Fruit fly (Drosophila melanogaster): ENCODE data around the gene CG15020.

CG15020 gene

DNA sequence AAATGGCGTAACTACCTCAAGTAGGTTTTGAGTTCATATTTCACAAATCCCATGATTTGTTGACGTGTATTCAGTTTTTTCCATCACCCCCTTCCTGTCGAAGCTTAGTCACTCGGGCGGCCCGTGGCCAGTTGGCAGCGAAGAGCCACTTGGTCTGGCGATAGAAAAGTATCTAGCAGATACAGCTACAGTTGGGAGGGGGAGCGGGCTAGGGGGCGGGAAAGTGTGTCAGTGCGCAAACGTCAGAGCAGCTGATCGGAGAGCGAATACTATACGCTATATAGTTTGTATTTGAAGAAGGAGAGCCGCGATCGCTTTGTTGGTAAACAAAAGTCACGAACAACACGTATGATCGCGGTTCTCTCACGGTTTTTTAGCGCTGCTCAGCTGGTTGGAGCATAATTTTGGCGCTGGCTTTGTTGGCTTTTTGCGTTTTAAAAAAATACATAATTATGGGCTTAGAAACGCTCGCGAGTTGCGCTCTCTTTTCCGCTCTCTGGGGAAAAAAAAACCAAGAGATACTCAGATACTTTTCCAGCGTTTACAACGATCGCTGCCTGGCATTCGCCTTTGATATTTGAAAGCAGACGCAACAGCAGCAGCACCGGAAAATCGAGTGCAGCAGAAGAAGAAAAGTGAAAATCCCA is 7.5 kb upstream of the CG15020 start (continued):
- TF ChIP-seq jumu (GFP tag; optimal IDR thresholded peaks at IDR 0.05): no peak
- TF ChIP-seq CG9817 (tag; optimal IDR thresholded peaks at IDR 0.05): peak; percentile 32
- TF ChIP-seq CG10543 (GFP tag; optimal IDR thresholded peaks at IDR 0.05): peak; percentile 98
- no peak for TF ChIP-seq Hand (GFP tag; optimal IDR thresholded peaks at IDR 0.05)
- TF ChIP-seq dpn (GFP tag; optimal IDR thresholded peaks at IDR 0.05): no peak
- no peak for TF ChIP-seq trem (tag; optimal IDR thresholded peaks at IDR 0.05)
- no peak for TF ChIP-seq Ravus (GFP tag; IDR thresholded peaks at IDR 0.05)
- peak; percentile 41 for TF ChIP-seq exex (tag; optimal IDR thresholded peaks at IDR 0.05)
- peak; percentile 51; the same call in 1 of the 3 replicates for TF ChIP-seq Dbx (GFP tag; IDR thresholded peaks at IDR 0.05)
- no peak for TF ChIP-seq CG4820 (GFP tag; optimal IDR thresholded peaks at IDR 0.05)
- no peak for TF ChIP-seq HHEX (GFP tag; optimal IDR thresholded peaks at IDR 0.05)
- TF ChIP-seq caup (GFP tag; optimal IDR thresholded peaks at IDR 0.05; ENCODE audit: severe bottlenecking): no peak
- TF ChIP-seq bbx (GFP tag; IDR thresholded peaks at IDR 0.05; ENCODE audit: partially characterized antibody): no peak
- no peak for TF ChIP-seq TFAM (GFP tag; optimal IDR thresholded peaks at IDR 0.05)
- no peak for TF ChIP-seq pros (GFP tag; optimal IDR thresholded peaks at IDR 0.05)
- TF ChIP-seq lilli (GFP tag; optimal IDR thresholded peaks at IDR 0.05): no peak
- TF ChIP-seq gcm (GFP tag; optimal IDR thresholded peaks at IDR 0.05): no peak
- no peak for TF ChIP-seq CG3995 (GFP tag; optimal IDR thresholded peaks at IDR 0.05)
- TF ChIP-seq CG33557 (GFP tag; optimal IDR thresholded peaks at IDR 0.05): no peak
- TF ChIP-seq CG2889 (GFP tag; IDR thresholded peaks at IDR 0.05): no peak
- TF ChIP-seq Atf-2 (GFP tag; optimal IDR thresholded peaks at IDR 0.05): no peak
- TF ChIP-seq Scr (GFP tag; IDR thresholded peaks at IDR 0.05; ENCODE audit: partially characterized antibody): no peak
- no peak for TF ChIP-seq CG10565 (GFP tag; optimal IDR thresholded peaks at IDR 0.05)
- no peak for TF ChIP-seq Neu2 (GFP tag; optimal IDR thresholded peaks at IDR 0.05; ENCODE audit: borderline replicate concordance)
- peak; percentile 36; the same call in 1 of the 2 replicates for TF ChIP-seq Ptx1 (GFP tag; IDR thresholded peaks at IDR 0.05)
- peak; percentile 95 for TF ChIP-seq Med (GFP tag)
- no peak for TF ChIP-seq HLHmδ (GFP tag; optimal IDR thresholded peaks at IDR 0.05)
- no peak for TF ChIP-seq CG15696 (tag; optimal IDR thresholded peaks at IDR 0.05)
- no peak for TF ChIP-seq ase (GFP tag; IDR thresholded peaks at IDR 0.05)
- TF ChIP-seq CG11723 (GFP tag; optimal IDR thresholded peaks at IDR 0.05): no peak
- TF ChIP-seq CG32772 (GFP tag; IDR thresholded peaks at IDR 0.05): peak; percentile 38; the same call in 1 of the 2 replicates
- TF ChIP-seq CG2712 (tag; optimal IDR thresholded peaks at IDR 0.05): no peak
- TF ChIP-seq Max (GFP tag; optimal IDR thresholded peaks at IDR 0.05): no peak
- no peak for TF ChIP-seq ham (GFP tag; IDR thresholded peaks at IDR 0.05)
- TF ChIP-seq CG6654 (GFP tag; optimal IDR thresholded peaks at IDR 0.05): no peak
- no peak for TF ChIP-seq CG1602 (GFP tag; optimal IDR thresholded peaks at IDR 0.05)
- no peak for TF ChIP-seq CG14667 (GFP tag; IDR thresholded peaks at IDR 0.05)
- no peak for TF ChIP-seq bab2 (GFP tag; optimal IDR thresholded peaks at IDR 0.05)
- TF ChIP-seq fd102C (GFP tag; optimal IDR thresholded peaks at IDR 0.05): no peak
- TF ChIP-seq esg (GFP tag; conservative IDR thresholded peaks at IDR 0.05): no peak
- no peak for TF ChIP-seq CG10462 (GFP tag; optimal IDR thresholded peaks at IDR 0.05)
- no peak for TF ChIP-seq Side (GFP tag; optimal IDR thresholded peaks at IDR 0.05)
- no peak for TF ChIP-seq tx (GFP tag; optimal IDR thresholded peaks at IDR 0.05)
- TF ChIP-seq croc (GFP tag; conservative IDR thresholded peaks at IDR 0.05): no peak
- no peak for TF ChIP-seq yki (optimal IDR thresholded peaks at IDR 0.05)
- TF ChIP-seq CG4282 (GFP tag; optimal IDR thresholded peaks at IDR 0.05): no peak
- peak; percentile 63 for TF ChIP-seq B-H2 (GFP tag; optimal IDR thresholded peaks at IDR 0.05)
- peak; percentile 99 for TF ChIP-seq CG7987 (GFP tag; optimal IDR thresholded peaks at IDR 0.05)

All from whole organism, embryonic.